Worm (Caenorhabditis elegans) whole organism, L3 larva: ENCODE measurements around the gene F42G10.1.

ENCODE experiments used
- R02D3.7 ChIP-seq: fragments of 150-350 bp; optimal IDR thresholded peaks from 2 replicates; lab custom pipeline; 2014; ENCODE audit warnings: missing biosample characterization, missing genetic modification characterization
- aly-2 ChIP-seq: fragments of 150-350 bp; optimal IDR thresholded peaks from 2 replicates; lab custom pipeline; 2014; ENCODE audit warnings: missing biosample characterization, missing genetic modification characterization
- ceh-16 ChIP-seq: sonication (generic microtip); optimal IDR thresholded peaks from 2 replicates; lab custom pipeline; 2017; ENCODE audit warnings: missing biosample characterization, missing genetic modification characterization
- ceh-28 ChIP-seq: fragments of 150-350 bp; optimal IDR thresholded peaks from 2 replicates; lab custom pipeline; 2014; ENCODE audit warnings: missing biosample characterization, missing genetic modification reagents, missing genetic modification characterization
- ceh-82 ChIP-seq: fragments of 150-350 bp; optimal IDR thresholded peaks from 2 replicates; lab custom pipeline; 2014; ENCODE audit warnings: missing biosample characterization, missing genetic modification characterization
- ceh-9 ChIP-seq: sonication (generic microtip); optimal IDR thresholded peaks from 2 replicates; lab custom pipeline; 2018; ENCODE audit warnings: missing biosample characterization, missing genetic modification characterization
- daf-12 ChIP-seq: fragments of 150-350 bp; optimal IDR thresholded peaks from 2 replicates; lab custom pipeline; 2014; ENCODE audit warnings: missing biosample characterization, missing genetic modification reagents, missing genetic modification characterization
- egl-27 ChIP-seq: sonication (generic microtip); optimal IDR thresholded peaks from 4 replicates; lab custom pipeline; 2017; ENCODE audit warnings: missing biosample characterization, missing genetic modification reagents, missing genetic modification characterization
- egl-5 ChIP-seq: fragments of 150-350 bp; optimal IDR thresholded peaks from 2 replicates; lab custom pipeline; 2017; ENCODE audit warnings: missing biosample characterization, missing genetic modification reagents, missing genetic modification characterization, inconsistent platforms
- elt-2 ChIP-seq: sonication (generic microtip); optimal IDR thresholded peaks from 2 replicates; lab custom pipeline; 2016; ENCODE audit warnings: missing genetic modification reagents, mild to moderate bottlenecking, missing genetic modification characterization, missing compliant biosample characterization
- eor-1 ChIP-seq, 2 experiments: fragments of 150-350 bp; optimal IDR thresholded peaks; 2 replicates each; lab custom pipeline; 2014 to 2018; ENCODE audit warnings: missing biosample characterization in 2 of 2, missing genetic modification characterization in 2 of 2
- fkh-10 ChIP-seq: sonication (generic microtip); optimal IDR thresholded peaks from 2 replicates; lab custom pipeline; 2017; ENCODE audit warnings: missing biosample characterization, missing genetic modification reagents, missing genetic modification characterization
- hmg-11 ChIP-seq: sonication (generic microtip); optimal IDR thresholded peaks from 2 replicates; lab custom pipeline; 2016; ENCODE audit warnings: missing genetic modification characterization, missing compliant biosample characterization
- jun-1 ChIP-seq: fragments of 150-350 bp; optimal IDR thresholded peaks from 2 replicates; lab custom pipeline; 2014; ENCODE audit warnings: missing biosample characterization, missing genetic modification reagents, missing genetic modification characterization
- lin-39 ChIP-seq: fragments of 150-350 bp; optimal IDR thresholded peaks from 2 replicates; lab custom pipeline; 2018; ENCODE audit warnings: missing biosample characterization, missing genetic modification reagents, missing genetic modification characterization
- lsy-12 ChIP-seq: sonication (generic microtip); optimal IDR thresholded peaks from 2 replicates; lab custom pipeline; 2016; ENCODE audit warnings: mild to moderate bottlenecking, missing genetic modification characterization, missing compliant biosample characterization
- mdl-1 ChIP-seq: fragments of 150-350 bp; optimal IDR thresholded peaks from 2 replicates; lab custom pipeline; 2014; ENCODE audit warnings: missing biosample characterization, missing genetic modification characterization
- mml-1 ChIP-seq: fragments of 150-350 bp; sonication (generic microtip); optimal IDR thresholded peaks from 3 replicates; lab custom pipeline; 2014; ENCODE audit warnings: missing biosample characterization, missing genetic modification characterization
- nfya-1 ChIP-seq: sonication (generic microtip); optimal IDR thresholded peaks from 2 replicates; lab custom pipeline; 2017; ENCODE audit warnings: missing genetic modification characterization, mild to moderate bottlenecking, missing compliant biosample characterization, antibody characterized with exemption, moderate library complexity; ENCODE audit not compliant: insufficient read depth
- nhr-11 ChIP-seq: fragments of 150-350 bp; optimal IDR thresholded peaks from 2 replicates; lab custom pipeline; 2014; ENCODE audit warnings: missing biosample characterization, missing genetic modification characterization
- nhr-23 ChIP-seq: fragments of 150-350 bp; optimal IDR thresholded peaks from 2 replicates; lab custom pipeline; 2014; ENCODE audit warnings: missing biosample characterization, missing genetic modification reagents, missing genetic modification characterization
- nhr-237 ChIP-seq: fragments of 150-350 bp; optimal IDR thresholded peaks from 2 replicates; lab custom pipeline; 2014; ENCODE audit warnings: missing biosample characterization, missing genetic modification characterization
- nhr-25 ChIP-seq: sonication (generic microtip); optimal IDR thresholded peaks from 2 replicates; lab custom pipeline; 2017; ENCODE audit warnings: missing biosample characterization, missing genetic modification characterization
- nhr-43 ChIP-seq: sonication (generic microtip); optimal IDR thresholded peaks from 2 replicates; lab custom pipeline; 2016; ENCODE audit warnings: mild to moderate bottlenecking, missing genetic modification characterization, missing compliant biosample characterization; ENCODE audit not compliant: poor library complexity, severe bottlenecking
- nhr-67 ChIP-seq: fragments of 150-350 bp; optimal IDR thresholded peaks from 2 replicates; lab custom pipeline; 2014; ENCODE audit warnings: missing biosample characterization, missing genetic modification characterization
- nhr-76 ChIP-seq: fragments of 150-350 bp; sonication (generic microtip); optimal IDR thresholded peaks from 5 replicates; lab custom pipeline; 2014; ENCODE audit warnings: missing biosample characterization, missing genetic modification characterization
- nhr-77 ChIP-seq: fragments of 150-350 bp; optimal IDR thresholded peaks from 2 replicates; lab custom pipeline; 2014; ENCODE audit warnings: missing biosample characterization, missing genetic modification characterization
- pha-4 ChIP-seq: fragments of 150-350 bp; optimal IDR thresholded peaks from 2 replicates; lab custom pipeline; 2014; ENCODE audit warnings: missing biosample characterization, missing genetic modification reagents, missing genetic modification characterization
- sea-2 ChIP-seq: fragments of 150-350 bp; sonication (generic microtip); optimal IDR thresholded peaks from 4 replicates; lab custom pipeline; 2014; ENCODE audit warnings: missing biosample characterization, missing genetic modification reagents, missing genetic modification characterization
- tbx-2 ChIP-seq: sonication (generic microtip); optimal IDR thresholded peaks from 2 replicates; lab custom pipeline; 2016; ENCODE audit warnings: mild to moderate bottlenecking, missing genetic modification characterization, missing compliant biosample characterization
- unc-39 ChIP-seq: sonication (generic microtip); optimal IDR thresholded peaks from 4 replicates; lab custom pipeline; 2017; ENCODE audit warnings: missing biosample characterization, missing genetic modification characterization
- zag-1 ChIP-seq: fragments of 150-350 bp; optimal IDR thresholded peaks from 2 replicates; lab custom pipeline; 2014; ENCODE audit warnings: missing biosample characterization, missing genetic modification characterization
- ztf-11 ChIP-seq: fragments of 150-350 bp; optimal IDR thresholded peaks from 2 replicates; lab custom pipeline; 2014; ENCODE audit warnings: missing biosample characterization, missing genetic modification characterization
- ztf-4 ChIP-seq: fragments of 150-350 bp; optimal IDR thresholded peaks from 2 replicates; lab custom pipeline; 2014; ENCODE audit warnings: missing biosample characterization, missing genetic modification characterization

F42G10.1 gene

DNA sequence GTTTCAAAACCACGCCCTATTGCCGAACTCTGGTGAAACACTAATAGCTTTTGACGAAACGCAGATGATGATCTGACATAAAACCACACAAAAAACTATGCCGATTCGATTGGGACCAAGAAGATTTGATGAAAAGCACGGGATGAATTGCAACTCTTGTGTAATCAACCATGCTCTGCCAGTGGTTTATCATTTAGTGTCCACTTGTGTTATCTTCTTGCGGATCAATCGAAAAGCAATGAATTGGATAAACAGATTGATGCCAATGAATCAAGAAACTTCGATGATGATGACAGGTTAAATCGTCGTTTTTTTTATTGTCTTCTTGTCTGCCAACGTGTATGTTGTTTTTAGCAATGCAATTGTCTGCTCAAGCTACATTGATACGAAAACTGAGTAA, at the start of gene F42G10.1:
TSS of gene F42G10.1 (minus strand) at position 151 of the 400 bp plus-strand sequence.
- TF ChIP-seq hmg-11 (tag; lab: Kevin White, UChicago) (no peak), ztf-4 (tag; lab: Kevin White, UChicago) (no peak), elt-2 (tag; lab: Kevin White, UChicago) (no peak), egl-5 (peak; percentile 89), nhr-25 (tag; lab: Kevin White, UChicago) (no peak), mml-1 (tag; lab: Kevin White, UChicago) (no peak), nhr-23 (tag; lab: Kevin White, UChicago) (no peak), jun-1 (no peak), tbx-2 (tag; lab: Kevin White, UChicago) (no peak), nhr-77 (tag; lab: Kevin White, UChicago) (no peak), R02D3.7 (tag; lab: Kevin White, UChicago) (no peak), pha-4 (tag; lab: Kevin White, UChicago) (no peak), fkh-10 (GFP tag; lab: Kevin White, UChicago) (no peak), nhr-237 (tag; lab: Kevin White, UChicago) (no peak), lsy-12 (tag; lab: Kevin White, UChicago) (no peak), ceh-82 (no peak), ceh-28 (no peak), daf-12 (tag; lab: Kevin White, UChicago) (no peak), lin-39 (tag; lab: Kevin White, UChicago) (peak; percentile 69), nhr-67 (tag; lab: Kevin White, UChicago) (no peak), nfya-1 (tag; lab: Kevin White, UChicago) (peak; percentile 6), zag-1 (tag; lab: Kevin White, UChicago) (no peak), sea-2 (GFP tag; lab: Kevin White, UChicago) (no peak)

DNA sequence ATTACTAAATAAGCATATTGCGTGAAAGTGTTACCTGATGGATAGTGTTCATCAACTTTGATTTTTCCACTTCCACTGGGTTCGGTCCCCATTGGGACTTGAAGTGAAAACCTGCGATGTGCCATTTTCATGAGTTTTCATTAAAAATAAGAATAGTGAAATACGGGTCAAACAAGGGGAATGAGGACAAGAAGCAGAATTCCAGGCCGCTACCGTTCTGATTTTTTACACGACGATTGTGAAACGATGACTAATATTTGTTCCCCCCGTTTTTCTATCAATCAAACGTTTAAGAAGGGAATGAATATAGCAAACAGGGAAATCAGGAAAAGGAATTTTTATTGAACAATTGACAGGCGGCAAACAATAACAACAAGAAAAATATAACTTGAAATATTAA, 47.7 kb upstream of the F42G10.1 start, which contains the start of gene mlck-1:
TSS of gene mlck-1 (minus strand) at position 101 of the 400 bp plus-strand sequence.
- TF ChIP-seq nhr-23 (tag; lab: Kevin White, UChicago) (no peak), ztf-11 (tag; lab: Kevin White, UChicago) (no peak), lin-39 (tag; lab: Kevin White, UChicago) (no peak), mdl-1 (tag; lab: Kevin White, UChicago) (no peak), egl-5 (no peak), aly-2 (tag; lab: Kevin White, UChicago) (no peak), ceh-16 (tag; lab: Kevin White, UChicago) (no peak), nhr-77 (tag; lab: Kevin White, UChicago) (no peak), egl-27 (tag; lab: Kevin White, UChicago) (no peak), eor-1 (tag; optimal IDR thresholded peaks at IDR 0.05; lab: Kevin White, UChicago) (no peak)

DNA sequence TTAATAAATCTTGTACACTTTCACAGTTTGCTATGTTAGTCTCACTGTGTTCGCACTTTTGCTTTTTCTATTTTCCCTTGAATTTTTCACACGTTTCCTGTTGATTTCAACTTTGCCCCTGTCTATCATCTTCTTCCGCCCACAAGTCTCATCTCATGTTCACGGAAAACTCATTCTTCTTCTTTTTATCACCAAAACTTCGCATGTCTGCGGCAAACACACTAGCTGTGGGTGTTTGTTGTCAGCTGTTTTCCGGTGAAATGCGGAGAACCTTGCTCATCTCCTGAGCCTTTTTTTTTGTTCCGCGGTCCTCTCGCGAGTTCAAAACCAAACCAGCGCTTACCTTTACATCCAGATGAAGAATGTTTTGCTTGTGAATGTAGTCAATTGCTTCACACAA, 46.5 kb upstream of the F42G10.1 start:
- TF ChIP-seq egl-5: peak; percentile 49
- peak; percentile 1 for TF ChIP-seq nfya-1 (tag; lab: Kevin White, UChicago)
- no peak for TF ChIP-seq lin-39 (tag; lab: Kevin White, UChicago)
- TF ChIP-seq nhr-11 (tag; lab: Kevin White, UChicago): no peak
- no peak for TF ChIP-seq eor-1 (tag; optimal IDR thresholded peaks at IDR 0.05; lab: Kevin White, UChicago)
- no peak for TF ChIP-seq nhr-67 (tag; lab: Kevin White, UChicago)

DNA sequence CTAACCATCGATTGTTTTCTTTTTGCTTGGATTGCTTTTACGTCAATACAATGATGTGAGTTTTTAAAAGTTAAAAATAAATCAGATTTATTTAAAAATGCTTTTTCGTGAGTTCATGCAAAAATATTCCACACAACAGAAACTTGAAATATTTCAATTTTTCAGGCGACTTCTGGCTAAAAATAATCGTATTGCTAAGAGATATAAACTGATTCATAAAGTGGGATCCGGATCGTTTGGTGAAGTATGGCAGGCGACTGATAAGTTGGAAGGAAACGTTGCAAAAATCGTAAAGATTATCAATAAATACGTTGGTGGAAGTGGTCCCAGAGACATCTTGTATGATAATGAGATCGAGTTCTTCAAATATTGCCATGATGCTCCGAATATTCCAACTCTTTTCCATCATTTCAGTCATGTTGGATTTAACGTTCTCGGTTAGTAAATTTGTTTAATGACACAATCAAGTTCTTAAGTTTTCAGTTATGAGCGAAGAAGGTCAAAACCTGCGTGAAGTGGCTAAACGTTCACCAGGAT, 38.6 kb upstream of the F42G10.1 start, which contains the start of gene ZC373.3:
TSS of gene ZC373.3 (plus strand) at position 51 of the 537 bp plus-strand sequence.
- TF ChIP-seq ceh-9 (tag; lab: Kevin White, UChicago) (no peak), hmg-11 (tag; lab: Kevin White, UChicago) (no peak), nhr-76 (tag; lab: Kevin White, UChicago) (no peak), nhr-43 (tag; lab: Kevin White, UChicago) (no peak), jun-1 (no peak), unc-39 (tag; lab: Kevin White, UChicago) (no peak), R02D3.7 (tag; lab: Kevin White, UChicago) (no peak)
